Worm (Caenorhabditis elegans) whole organism, L4 larva: ENCODE results near the gene C14E2.4.

ENCODE experiments used
- ZK546.5 ChIP-seq, 2 experiments: sonication (generic microtip); optimal IDR thresholded peaks; 2 replicates each; lab custom pipeline; 2017; ENCODE audit warnings: missing biosample characterization in 2 of 2, missing genetic modification characterization in 2 of 2
- dpl-1 ChIP-seq: fragments of 150-350 bp; optimal IDR thresholded peaks from 2 replicates; lab custom pipeline; 2014; ENCODE audit warnings: missing biosample characterization, missing genetic modification reagents, missing genetic modification characterization
- lin-29 ChIP-seq: fragments of 200-800 bp; sonication (Bioruptor generic); IDR thresholded peaks from 2 replicates; pipeline ENCODE4 v1.3.6; 2022; ENCODE audit warnings: missing genetic modification reagents, missing genetic modification characterization, missing compliant biosample characterization
- lsy-2 ChIP-seq, 2 experiments: fragments of 150-350 bp in 1 of 2; sonication (generic microtip) in 1 of 2; optimal IDR thresholded peaks; 2 replicates each; lab custom pipeline; 2014 to 2017; ENCODE audit warnings: missing biosample characterization in 2 of 2, missing genetic modification characterization in 2 of 2
- nhr-10 ChIP-seq: fragments of 150-350 bp; optimal IDR thresholded peaks from 2 replicates; lab custom pipeline; 2014; ENCODE audit warnings: missing biosample characterization, missing genetic modification characterization
- nhr-25 ChIP-seq: sonication (generic microtip); optimal IDR thresholded peaks from 2 replicates; lab custom pipeline; 2017; ENCODE audit warnings: missing genetic modification characterization, mild to moderate bottlenecking, missing compliant biosample characterization, antibody characterized with exemption, moderate library complexity, borderline replicate concordance; ENCODE audit not compliant: insufficient read depth
- skn-1 ChIP-seq: fragments of 150-350 bp; optimal IDR thresholded peaks from 2 replicates; lab custom pipeline; 2014; ENCODE audit warnings: missing biosample characterization, missing genetic modification characterization
- snpc-4 ChIP-seq: fragments of 150-350 bp; optimal IDR thresholded peaks from 2 replicates; lab custom pipeline; 2014; ENCODE audit warnings: missing biosample characterization, missing genetic modification characterization
- tra-1 ChIP-seq: fragments of 200-800 bp; sonication (Bioruptor generic); IDR thresholded peaks from 2 replicates; pipeline ENCODE4 v1.3.6; 2022; ENCODE audit warnings: missing genetic modification reagents, missing genetic modification characterization, missing compliant biosample characterization
- zag-1 ChIP-seq: fragments of 150-350 bp; optimal IDR thresholded peaks from 2 replicates; lab custom pipeline; 2014; ENCODE audit warnings: missing biosample characterization, missing genetic modification characterization
- zip-11 ChIP-seq: fragments of 200-800 bp; sonication (Bioruptor generic); IDR thresholded peaks from 2 replicates; pipeline ENCODE4 v1.3.6; 2022; ENCODE audit warnings: missing genetic modification characterization, missing compliant biosample characterization
- ztf-7 ChIP-seq: fragments of 150-350 bp; optimal IDR thresholded peaks from 2 replicates; lab custom pipeline; 2014; ENCODE audit warnings: missing biosample characterization, missing genetic modification characterization

DNA sequence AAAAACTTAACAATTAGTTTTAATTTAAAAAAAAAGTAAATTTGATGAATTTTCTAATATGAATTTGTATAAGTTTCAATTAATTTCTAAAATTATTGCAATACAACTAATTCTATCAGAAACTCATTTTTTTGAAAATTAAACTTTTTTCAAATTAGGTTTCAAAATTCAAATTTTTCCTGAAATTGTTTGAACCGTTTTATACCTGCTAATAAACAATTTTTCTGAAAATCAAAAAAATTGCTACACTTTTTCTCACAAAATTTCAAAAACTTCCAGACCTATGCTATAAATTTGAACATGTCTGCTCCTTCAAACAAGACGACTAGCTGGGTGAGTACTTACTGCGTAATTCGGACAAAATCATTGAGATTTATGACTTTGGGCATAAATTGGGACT, 39.3 kb upstream of the C14E2.4 start, which contains the start of gene T26C11.8:
- TF ChIP-seq ZK546.5 (tag; optimal IDR thresholded peaks at IDR 0.05; lab: Kevin White, UChicago), result no peak
- no peak for TF ChIP-seq tra-1
- no peak for TF ChIP-seq snpc-4 (tag; lab: Kevin White, UChicago)
- no peak for TF ChIP-seq lin-29 (GFP tag; lab: Robert Waterston, UW)
- no peak for TF ChIP-seq dpl-1 (GFP tag; lab: Kevin White, UChicago)
- TF ChIP-seq zip-11 (GFP tag; lab: Robert Waterston, UW), result no peak
- no peak for TF ChIP-seq zag-1 (tag; lab: Kevin White, UChicago)
- no peak for TF ChIP-seq nhr-10
- TF ChIP-seq nhr-25 (tag; lab: Kevin White, UChicago), result no peak
- no peak for TF ChIP-seq skn-1
- TF ChIP-seq ztf-7 (tag; lab: Kevin White, UChicago), result no peak
- TF ChIP-seq lsy-2 (tag; optimal IDR thresholded peaks at IDR 0.05; lab: Kevin White, UChicago), result no peak
